Fruit fly (Drosophila melanogaster) whole organism, prepupa: ENCODE measurements around the gene CG14194.
A peak's percentile ranks its signal among the peaks of the same experiment; 100 is the strongest.

ENCODE experiments used
- Blimp-1 ChIP-seq: fragments of 200-800 bp; sonication (Bioruptor generic); optimal IDR thresholded peaks from 3 replicates; lab custom pipeline; 2017; ENCODE audit warnings: missing biosample characterization, missing genetic modification characterization, mild to moderate bottlenecking, moderate library complexity, missing genetic modification reagents
- CG10631 ChIP-seq: fragments of 200-800 bp; sonication (Bioruptor generic); optimal IDR thresholded peaks from 2 replicates; lab custom pipeline; 2016; ENCODE audit warnings: missing biosample characterization, missing genetic modification characterization
- CG10669 ChIP-seq: fragments of 200-800 bp; sonication (Bioruptor generic); optimal IDR thresholded peaks from 3 replicates; lab custom pipeline; 2018; ENCODE audit warnings: missing biosample characterization, mild to moderate bottlenecking, missing genetic modification characterization, moderate library complexity
- CG11294 ChIP-seq: fragments of 200-800 bp; sonication (Bioruptor generic); IDR thresholded peaks from 2 replicates; pipeline ENCODE4 v1.3.6; 2022; ENCODE audit warnings: missing biosample characterization, missing genetic modification characterization
- CG11762 ChIP-seq: fragments of 200-800 bp; sonication (Bioruptor generic); optimal IDR thresholded peaks from 3 replicates; lab custom pipeline; 2016; ENCODE audit warnings: missing biosample characterization, missing genetic modification characterization; ENCODE audit not compliant: insufficient read depth
- CG11902 ChIP-seq: fragments of 200-800 bp; sonication (Bioruptor generic); optimal IDR thresholded peaks from 3 replicates; lab custom pipeline; 2016; ENCODE audit warnings: missing biosample characterization, missing genetic modification characterization
- CG15336 ChIP-seq: fragments of 200-800 bp; sonication (Bioruptor generic); IDR thresholded peaks from 2 replicates; pipeline ENCODE4 v1.3.6; 2022; ENCODE audit warnings: missing biosample characterization, missing genetic modification characterization
- CG1621 ChIP-seq: fragments of 200-800 bp; sonication (Bioruptor generic); optimal IDR thresholded peaks from 3 replicates; lab custom pipeline; 2018; ENCODE audit warnings: missing biosample characterization, mild to moderate bottlenecking, missing genetic modification characterization
- CG16779 ChIP-seq: fragments of 200-800 bp; sonication (Bioruptor generic); optimal IDR thresholded peaks from 3 replicates; lab custom pipeline; 2017; ENCODE audit warnings: missing biosample characterization, mild to moderate bottlenecking, missing genetic modification characterization
- CG3032 ChIP-seq: fragments of 200-800 bp; optimal IDR thresholded peaks from 2 replicates; lab custom pipeline; 2019; ENCODE audit warnings: missing biosample characterization, mild to moderate bottlenecking, missing genetic modification characterization, moderate library complexity
- CG31627 ChIP-seq: fragments of 200-800 bp; sonication (Bioruptor generic); optimal IDR thresholded peaks from 3 replicates; lab custom pipeline; 2016; ENCODE audit warnings: missing biosample characterization, missing genetic modification characterization
- CG32006 ChIP-seq: fragments of 200-800 bp; sonication (Bioruptor generic); optimal IDR thresholded peaks from 3 replicates; lab custom pipeline; 2017; ENCODE audit warnings: missing biosample characterization, mild to moderate bottlenecking, missing genetic modification characterization
- CG3919 ChIP-seq: fragments of 200-800 bp; sonication (Bioruptor generic); optimal IDR thresholded peaks from 3 replicates; lab custom pipeline; 2016; ENCODE audit warnings: missing biosample characterization, missing genetic modification characterization
- CG4318 ChIP-seq: fragments of 200-800 bp; sonication (Bioruptor generic); optimal IDR thresholded peaks from 3 replicates; lab custom pipeline; 2017; ENCODE audit warnings: missing biosample characterization, mild to moderate bottlenecking, missing genetic modification characterization
- CG6163 ChIP-seq: fragments of 200-800 bp; sonication (Bioruptor generic); IDR thresholded peaks from 3 replicates; pipeline ENCODE4 v1.3.6; 2022; ENCODE audit warnings: missing biosample characterization, missing genetic modification characterization
- CG6792 ChIP-seq: fragments of 200-800 bp; sonication (Bioruptor generic); optimal IDR thresholded peaks from 3 replicates; lab custom pipeline; 2016; ENCODE audit warnings: missing biosample characterization, missing genetic modification characterization
- CG6808 ChIP-seq: fragments of 200-800 bp; sonication (Bioruptor generic); optimal IDR thresholded peaks from 3 replicates; lab custom pipeline; 2017; ENCODE audit warnings: missing biosample characterization, missing genetic modification characterization, mild to moderate bottlenecking, moderate library complexity, missing genetic modification reagents
- CG6854 ChIP-seq: fragments of 200-800 bp; sonication (Bioruptor generic); optimal IDR thresholded peaks from 2 replicates; lab custom pipeline; 2017; ENCODE audit warnings: missing biosample characterization, mild to moderate bottlenecking, missing genetic modification characterization
- CG7368 ChIP-seq: fragments of 200-800 bp; sonication (Bioruptor generic); optimal IDR thresholded peaks from 3 replicates; lab custom pipeline; 2016; ENCODE audit warnings: missing biosample characterization, missing genetic modification characterization
- CG8119 ChIP-seq: fragments of 200-800 bp; sonication (Bioruptor generic); IDR thresholded peaks from 3 replicates; pipeline ENCODE4 v1.3.6; 2022; ENCODE audit warnings: missing biosample characterization, missing genetic modification characterization
- CG8319 ChIP-seq: fragments of 200-800 bp; sonication (Bioruptor generic); optimal IDR thresholded peaks from 3 replicates; lab custom pipeline; 2016; ENCODE audit warnings: missing biosample characterization, missing genetic modification characterization
- Eip75B ChIP-seq: fragments of 200-800 bp; sonication (Bioruptor generic); optimal IDR thresholded peaks from 3 replicates; lab custom pipeline; 2016; ENCODE audit warnings: missing biosample characterization, missing genetic modification characterization
- Eip78C ChIP-seq: fragments of 200-800 bp; sonication (Bioruptor generic); peaks from one replicate; lab custom pipeline; 2016; ENCODE audit warnings: missing biosample characterization, missing genetic modification characterization
- Eip93F ChIP-seq: fragments of 200-800 bp; sonication (Bioruptor generic); optimal IDR thresholded peaks from 2 replicates; lab custom pipeline; 2016; ENCODE audit warnings: missing biosample characterization, mild to moderate bottlenecking, missing genetic modification characterization
- Ets21C ChIP-seq: fragments of 200-800 bp; sonication (Bioruptor generic); optimal IDR thresholded peaks from 3 replicates; lab custom pipeline; 2016; ENCODE audit warnings: missing biosample characterization, missing genetic modification characterization
- Ets96B ChIP-seq: fragments of 200-800 bp; optimal IDR thresholded peaks from 2 replicates; lab custom pipeline; 2019; ENCODE audit warnings: missing biosample characterization, mild to moderate bottlenecking, missing genetic modification characterization, moderate library complexity
- Hr38 ChIP-seq: sonication (Bioruptor generic); optimal IDR thresholded peaks from 2 replicates; lab custom pipeline; 2016; ENCODE audit warnings: missing biosample characterization, missing genetic modification characterization
- Hr39 ChIP-seq: fragments of 200-800 bp; sonication (Bioruptor generic); optimal IDR thresholded peaks from 2 replicates; lab custom pipeline; 2016; ENCODE audit warnings: missing biosample characterization, missing genetic modification characterization
- Hr4 ChIP-seq: fragments of 200-800 bp; sonication (Bioruptor generic); optimal IDR thresholded peaks from 3 replicates; lab custom pipeline; 2016; ENCODE audit warnings: missing biosample characterization, missing genetic modification characterization
- Lpt ChIP-seq: fragments of 200-800 bp; sonication (Bioruptor generic); optimal IDR thresholded peaks from 3 replicates; lab custom pipeline; 2016; ENCODE audit warnings: missing biosample characterization, missing genetic modification characterization
- Met ChIP-seq: fragments of 200-800 bp; sonication (Bioruptor generic); optimal IDR thresholded peaks from 3 replicates; lab custom pipeline; 2016; ENCODE audit warnings: missing biosample characterization, missing genetic modification characterization
- Smox ChIP-seq: fragments of 200-800 bp; sonication (Bioruptor generic); optimal IDR thresholded peaks from 3 replicates; lab custom pipeline; 2016; ENCODE audit warnings: missing biosample characterization, missing genetic modification characterization
- Sox102F ChIP-seq: fragments of 200-800 bp; sonication (Bioruptor generic); optimal IDR thresholded peaks from 2 replicates; lab custom pipeline; 2016; ENCODE audit warnings: missing biosample characterization, mild to moderate bottlenecking, missing genetic modification characterization
- Sox14 ChIP-seq: fragments of 200-800 bp; sonication (Bioruptor generic); optimal IDR thresholded peaks from 3 replicates; lab custom pipeline; 2016; ENCODE audit warnings: missing biosample characterization, missing genetic modification characterization
- Sox15 ChIP-seq: fragments of 200-800 bp; sonication (Bioruptor generic); optimal IDR thresholded peaks from 3 replicates; lab custom pipeline; 2016; ENCODE audit warnings: missing biosample characterization, missing genetic modification characterization
- achi ChIP-seq: fragments of 200-800 bp; sonication (Bioruptor generic); optimal IDR thresholded peaks from 3 replicates; lab custom pipeline; 2016; ENCODE audit warnings: missing biosample characterization, missing genetic modification characterization
- acj6 ChIP-seq: fragments of 200-800 bp; sonication (Bioruptor generic); optimal IDR thresholded peaks from 3 replicates; lab custom pipeline; 2016; ENCODE audit warnings: missing biosample characterization, missing genetic modification characterization
- cyc ChIP-seq: fragments of 200-800 bp; sonication (Bioruptor generic); optimal IDR thresholded peaks from 3 replicates; lab custom pipeline; 2016; ENCODE audit warnings: missing biosample characterization, missing genetic modification characterization
- dac ChIP-seq: fragments of 200-800 bp; sonication (Bioruptor generic); optimal IDR thresholded peaks from 2 replicates; lab custom pipeline; 2017; ENCODE audit warnings: missing biosample characterization, mild to moderate bottlenecking, missing genetic modification characterization
- dsx ChIP-seq: fragments of 200-800 bp; optimal IDR thresholded peaks from 3 replicates; lab custom pipeline; 2019; ENCODE audit warnings: missing biosample characterization, mild to moderate bottlenecking, missing genetic modification characterization, moderate library complexity; ENCODE audit not compliant: poor library complexity, severe bottlenecking
- eg ChIP-seq: fragments of 200-800 bp; sonication (Bioruptor generic); IDR thresholded peaks from 3 replicates; pipeline ENCODE4 v1.3.6; 2022; ENCODE audit warnings: missing biosample characterization, missing genetic modification characterization
- esn ChIP-seq: fragments of 200-800 bp; sonication (Bioruptor generic); optimal IDR thresholded peaks from 2 replicates; lab custom pipeline; 2016; ENCODE audit warnings: missing biosample characterization, mild to moderate bottlenecking, missing genetic modification characterization, moderate library complexity
- fd59A ChIP-seq: fragments of 200-800 bp; sonication (Bioruptor generic); optimal IDR thresholded peaks from 2 replicates; lab custom pipeline; 2017; ENCODE audit warnings: missing biosample characterization, mild to moderate bottlenecking, missing genetic modification characterization, missing genetic modification reagents
- fd85E ChIP-seq: fragments of 200-800 bp; sonication (Bioruptor generic); optimal IDR thresholded peaks from 3 replicates; lab custom pipeline; 2016; ENCODE audit warnings: missing biosample characterization, missing genetic modification characterization
- fkh ChIP-seq: fragments of 200-800 bp; sonication (Bioruptor generic); optimal IDR thresholded peaks from 3 replicates; lab custom pipeline; 2017; ENCODE audit warnings: missing biosample characterization, mild to moderate bottlenecking, missing genetic modification characterization, moderate library complexity
- lz ChIP-seq: fragments of 200-800 bp; sonication (Bioruptor generic); optimal IDR thresholded peaks from 3 replicates; lab custom pipeline; 2016; ENCODE audit warnings: missing biosample characterization, missing genetic modification characterization
- net ChIP-seq: fragments of 200-800 bp; sonication (Bioruptor generic); optimal IDR thresholded peaks from 3 replicates; lab custom pipeline; 2016; ENCODE audit warnings: missing biosample characterization, missing genetic modification characterization
- salr ChIP-seq, 2 experiments: fragments of 200-800 bp; sonication (Bioruptor generic); optimal IDR thresholded peaks; 3 replicates each; lab custom pipeline; 2016 to 2018; ENCODE audit warnings: missing biosample characterization in 2 of 2, missing genetic modification characterization in 2 of 2, mild to moderate bottlenecking in 1 of 2
- svp ChIP-seq: fragments of 200-800 bp; sonication (Bioruptor generic); peaks from one replicate; lab custom pipeline; 2016; ENCODE audit warnings: missing biosample characterization, missing genetic modification characterization
- topi ChIP-seq: fragments of 200-800 bp; sonication (Bioruptor generic); optimal IDR thresholded peaks from 3 replicates; lab custom pipeline; 2016; ENCODE audit warnings: missing biosample characterization, missing genetic modification characterization

The CG14194 gene

dm6 chrX:19152570-19153287, 40.6 kb upstream of the CG14194 start:
- TF ChIP-seq fd59A (peak; percentile 29), fkh (GFP tag; lab: Kevin White, UChicago) (no peak), dac (GFP tag; lab: Kevin White, UChicago) (peak; percentile 18), esn (GFP tag; lab: Kevin White, UChicago) (peak; percentile 84), CG10631 (GFP tag; lab: Kevin White, UChicago) (peak; percentile 66), lz (peak; percentile 79), CG15336 (GFP tag; lab: Robert Waterston, UW) (peak; percentile 77), Met (GFP tag; lab: Kevin White, UChicago) (peak; percentile 83), Sox14 (peak; percentile 58), CG6792 (GFP tag; lab: Kevin White, UChicago) (peak; percentile 76), fd85E (GFP tag; lab: Kevin White, UChicago) (no peak), Hr38 (GFP tag; lab: Kevin White, UChicago) (no peak), CG1621 (tag; lab: Kevin White, UChicago) (peak; percentile 39), Eip78C (GFP tag; lab: Kevin White, UChicago) (peak; percentile 89), CG6163 (GFP tag; lab: Robert Waterston, UW) (peak; percentile 55; the same call in 2 of the 3 replicates), svp (GFP tag; lab: Kevin White, UChicago) (peak; percentile 98), CG3919 (GFP tag; lab: Kevin White, UChicago) (peak; percentile 69), topi (GFP tag; lab: Kevin White, UChicago) (peak; percentile 86), CG6854 (no peak), CG16779 (tag; lab: Kevin White, UChicago) (no peak), CG10669 (GFP tag; lab: Kevin White, UChicago) (peak; percentile 62), cyc (peak; percentile 62), Blimp-1 (GFP tag; lab: Kevin White, UChicago) (peak; percentile 16), CG8319 (GFP tag; lab: Kevin White, UChicago) (peak; percentile 71), CG3032 (tag; lab: Kevin White, UChicago) (peak; percentile 52), acj6 (GFP tag; lab: Kevin White, UChicago) (peak; percentile 79), CG8119 (GFP tag; lab: Robert Waterston, UW) (peak; percentile 77), CG11294 (GFP tag; lab: Robert Waterston, UW) (0 out of 2 replicates have a peak, but pooled peaks have one; percentile 47), CG4318 (GFP tag; lab: Kevin White, UChicago) (peak; percentile 65), CG6808 (GFP tag; lab: Kevin White, UChicago) (peak; percentile 53), Ets21C (GFP tag; lab: Kevin White, UChicago) (peak; percentile 55), Hr39 (GFP tag; lab: Kevin White, UChicago) (peak; percentile 62), achi (GFP tag; lab: Kevin White, UChicago) (peak; percentile 77), CG11762 (peak; percentile 58), Lpt (GFP tag; lab: Kevin White, UChicago) (peak; percentile 32), CG7368 (GFP tag; lab: Kevin White, UChicago) (peak; percentile 59), Eip75B (GFP tag; lab: Kevin White, UChicago) (peak; percentile 60), Eip93F (GFP tag; lab: Kevin White, UChicago) (peak; percentile 37), Sox15 (GFP tag; lab: Kevin White, UChicago) (peak; percentile 72), salr (GFP tag; optimal IDR thresholded peaks at IDR 0.05; lab: Kevin White, UChicago) (peak in 1 of 2 experiments; percentile 62), CG31627 (GFP tag; lab: Kevin White, UChicago) (peak; percentile 77), net (peak; percentile 67), Hr4 (peak; percentile 76), Ets96B (tag; lab: Kevin White, UChicago) (peak; percentile 44), Smox (peak; percentile 81), Sox102F (GFP tag; lab: Kevin White, UChicago) (peak; percentile 75), CG11902 (peak; percentile 47), CG32006 (GFP tag; lab: Kevin White, UChicago) (peak; percentile 85), dsx (GFP tag; lab: Kevin White, UChicago) (no peak), eg (GFP tag; lab: Robert Waterston, UW) (peak; percentile 60; the same call in 2 of the 3 replicates)
